Worm (Caenorhabditis elegans) whole organism, L2 larva: ENCODE data around the gene C03H5.5.

ENCODE experiments used
- C34F6.9 ChIP-seq: fragments of 150-350 bp; optimal IDR thresholded peaks from 2 replicates; lab custom pipeline; 2014; ENCODE audit warnings: missing biosample characterization, missing genetic modification characterization
- F13H6.1 ChIP-seq: sonication (generic microtip); optimal IDR thresholded peaks from 2 replicates; lab custom pipeline; 2016; ENCODE audit warnings: missing genetic modification characterization, missing compliant biosample characterization
- R02D3.7 ChIP-seq: fragments of 150-350 bp; optimal IDR thresholded peaks from 2 replicates; lab custom pipeline; 2014; ENCODE audit warnings: missing biosample characterization, missing genetic modification characterization
- Y55F3AM.14 ChIP-seq: fragments of 200-800 bp; sonication (Bioruptor generic); optimal IDR thresholded peaks from 2 replicates; lab custom pipeline; 2018; ENCODE audit warnings: mild to moderate bottlenecking, missing genetic modification characterization, missing compliant biosample characterization
- ZK546.5 ChIP-seq: sonication (generic microtip); optimal IDR thresholded peaks from 2 replicates; lab custom pipeline; 2017; ENCODE audit warnings: missing biosample characterization, missing genetic modification characterization
- alr-1 ChIP-seq: fragments of 150-350 bp; optimal IDR thresholded peaks from 2 replicates; lab custom pipeline; 2014; ENCODE audit warnings: missing biosample characterization, missing genetic modification characterization
- ama-1 ChIP-seq: fragments of 150-350 bp; optimal IDR thresholded peaks from 2 replicates; lab custom pipeline; 2018; ENCODE audit warnings: inconsistent platforms
- blmp-1 ChIP-seq: sonication (generic microtip); optimal IDR thresholded peaks from 2 replicates; lab custom pipeline; 2017; ENCODE audit warnings: missing genetic modification characterization, mild to moderate bottlenecking, missing compliant biosample characterization, antibody characterized with exemption, moderate library complexity; ENCODE audit not compliant: insufficient read depth
- ceh-16 ChIP-seq: fragments of 150-350 bp; optimal IDR thresholded peaks from 2 replicates; lab custom pipeline; 2014; ENCODE audit warnings: missing biosample characterization, missing genetic modification characterization
- ceh-82 ChIP-seq: fragments of 150-350 bp; optimal IDR thresholded peaks from 2 replicates; lab custom pipeline; 2014; ENCODE audit warnings: missing biosample characterization, missing genetic modification characterization
- crh-2 ChIP-seq: sonication (generic microtip); optimal IDR thresholded peaks from 2 replicates; lab custom pipeline; 2017; ENCODE audit warnings: missing biosample characterization, missing genetic modification characterization
- dmd-4 ChIP-seq: sonication (generic microtip); optimal IDR thresholded peaks from 2 replicates; lab custom pipeline; 2017; ENCODE audit warnings: missing biosample characterization, missing genetic modification characterization
- egl-27 ChIP-seq: sonication (generic microtip); optimal IDR thresholded peaks from 3 replicates; lab custom pipeline; 2017; ENCODE audit warnings: missing biosample characterization, missing genetic modification reagents, missing genetic modification characterization
- elt-1 ChIP-seq: fragments of 150-350 bp; optimal IDR thresholded peaks from 2 replicates; lab custom pipeline; 2014; ENCODE audit warnings: missing biosample characterization, missing genetic modification characterization
- fos-1 ChIP-seq: fragments of 150-350 bp; optimal IDR thresholded peaks from 2 replicates; lab custom pipeline; 2014; ENCODE audit warnings: missing biosample characterization, missing genetic modification characterization
- gmeb-1 ChIP-seq: fragments of 150-350 bp; optimal IDR thresholded peaks from 2 replicates; lab custom pipeline; 2014; ENCODE audit warnings: missing biosample characterization, missing genetic modification characterization
- lin-11 ChIP-seq: fragments of 150-350 bp; sonication (generic microtip); optimal IDR thresholded peaks from 2 replicates; lab custom pipeline; 2014; ENCODE audit warnings: missing biosample characterization, missing genetic modification characterization, inconsistent platforms, mixed read lengths
- lin-13 ChIP-seq: fragments of 150-350 bp; optimal IDR thresholded peaks from 2 replicates; lab custom pipeline; 2014; ENCODE audit warnings: missing biosample characterization, missing genetic modification reagents, missing genetic modification characterization
- lsy-2 ChIP-seq, 2 experiments: fragments of 150-350 bp in 1 of 2; sonication (generic microtip) in 1 of 2; optimal IDR thresholded peaks; 2 replicates each; lab custom pipeline; 2014 to 2017; ENCODE audit warnings: missing biosample characterization in 2 of 2, missing genetic modification characterization in 2 of 2
- mab-5 ChIP-seq: fragments of 150-350 bp; optimal IDR thresholded peaks from 2 replicates; lab custom pipeline; 2014; ENCODE audit warnings: missing biosample characterization, missing genetic modification characterization
- mbf-1 ChIP-seq: sonication (generic microtip); optimal IDR thresholded peaks from 2 replicates; lab custom pipeline; 2017; ENCODE audit warnings: missing biosample characterization, missing genetic modification characterization
- mdl-1 ChIP-seq, 2 experiments: fragments of 150-350 bp in 1 of 2; sonication (generic microtip) in 1 of 2; optimal IDR thresholded peaks; 2 replicates each; lab custom pipeline; 2017; ENCODE audit warnings: missing biosample characterization in 2 of 2, missing genetic modification characterization in 2 of 2
- nhr-10 ChIP-seq: sonication (generic microtip); optimal IDR thresholded peaks from 2 replicates; lab custom pipeline; 2017; ENCODE audit warnings: missing biosample characterization, missing genetic modification characterization
- nhr-11 ChIP-seq: fragments of 150-350 bp; optimal IDR thresholded peaks from 2 replicates; lab custom pipeline; 2014; ENCODE audit warnings: missing biosample characterization, missing genetic modification characterization
- nhr-12 ChIP-seq: fragments of 150-350 bp; optimal IDR thresholded peaks from 2 replicates; lab custom pipeline; 2014; ENCODE audit warnings: missing biosample characterization, missing genetic modification characterization
- nhr-129 ChIP-seq: fragments of 150-350 bp; optimal IDR thresholded peaks from 2 replicates; lab custom pipeline; 2014; ENCODE audit warnings: missing biosample characterization, missing genetic modification characterization
- nhr-21 ChIP-seq: fragments of 150-350 bp; optimal IDR thresholded peaks from 2 replicates; lab custom pipeline; 2014; ENCODE audit warnings: missing biosample characterization, missing genetic modification characterization
- nhr-237 ChIP-seq: fragments of 150-350 bp; optimal IDR thresholded peaks from 2 replicates; lab custom pipeline; 2014; ENCODE audit warnings: missing biosample characterization, missing genetic modification characterization
- nhr-25 ChIP-seq: fragments of 150-350 bp; sonication (generic microtip); optimal IDR thresholded peaks from 3 replicates; lab custom pipeline; 2014; ENCODE audit warnings: missing biosample characterization, missing genetic modification characterization
- nhr-6 ChIP-seq: fragments of 150-350 bp; optimal IDR thresholded peaks from 2 replicates; lab custom pipeline; 2014; ENCODE audit warnings: missing biosample characterization, missing genetic modification characterization
- peb-1 ChIP-seq: fragments of 150-350 bp; optimal IDR thresholded peaks from 2 replicates; lab custom pipeline; 2014; ENCODE audit warnings: missing biosample characterization, missing genetic modification characterization
- sem-4 ChIP-seq: fragments of 150-350 bp; optimal IDR thresholded peaks from 2 replicates; lab custom pipeline; 2014; ENCODE audit warnings: missing biosample characterization, missing genetic modification reagents, missing genetic modification characterization
- sma-3 ChIP-seq: sonication (generic microtip); optimal IDR thresholded peaks from 2 replicates; lab custom pipeline; 2016; ENCODE audit warnings: missing genetic modification reagents, missing genetic modification characterization, missing compliant biosample characterization
- sma-9 ChIP-seq, 2 experiments: fragments of 150-350 bp in 1 of 2; sonication (generic microtip) in 1 of 2; optimal IDR thresholded peaks; 2 replicates each; lab custom pipeline; 2014 to 2016; ENCODE audit warnings: missing genetic modification characterization in 2 of 2, mild to moderate bottlenecking in 1 of 2, missing biosample characterization in 1 of 2, missing compliant biosample characterization in 1 of 2, missing genetic modification reagents in 1 of 2, moderate library complexity in 1 of 2
- snpc-4 ChIP-seq: fragments of 150-350 bp; optimal IDR thresholded peaks from 2 replicates; lab custom pipeline; 2014; ENCODE audit warnings: missing biosample characterization, missing genetic modification characterization
- unc-55 ChIP-seq: fragments of 150-350 bp; sonication (generic microtip); optimal IDR thresholded peaks from 3 replicates; lab custom pipeline; 2014; ENCODE audit warnings: missing biosample characterization, missing genetic modification reagents, missing genetic modification characterization
- unc-62 ChIP-seq: fragments of 150-350 bp; optimal IDR thresholded peaks from 2 replicates; lab custom pipeline; 2014; ENCODE audit warnings: missing biosample characterization, missing genetic modification reagents, missing genetic modification characterization
- zag-1 ChIP-seq: fragments of 150-350 bp; optimal IDR thresholded peaks from 2 replicates; lab custom pipeline; 2014; ENCODE audit warnings: missing biosample characterization, missing genetic modification characterization
- ztf-11 ChIP-seq: sonication (generic microtip); optimal IDR thresholded peaks from 2 replicates; lab custom pipeline; 2017; ENCODE audit warnings: missing biosample characterization, missing genetic modification characterization
- ztf-4 ChIP-seq: fragments of 150-350 bp; optimal IDR thresholded peaks from 2 replicates; lab custom pipeline; 2014; ENCODE audit warnings: missing biosample characterization, missing genetic modification characterization

Gene C03H5.5

DNA sequence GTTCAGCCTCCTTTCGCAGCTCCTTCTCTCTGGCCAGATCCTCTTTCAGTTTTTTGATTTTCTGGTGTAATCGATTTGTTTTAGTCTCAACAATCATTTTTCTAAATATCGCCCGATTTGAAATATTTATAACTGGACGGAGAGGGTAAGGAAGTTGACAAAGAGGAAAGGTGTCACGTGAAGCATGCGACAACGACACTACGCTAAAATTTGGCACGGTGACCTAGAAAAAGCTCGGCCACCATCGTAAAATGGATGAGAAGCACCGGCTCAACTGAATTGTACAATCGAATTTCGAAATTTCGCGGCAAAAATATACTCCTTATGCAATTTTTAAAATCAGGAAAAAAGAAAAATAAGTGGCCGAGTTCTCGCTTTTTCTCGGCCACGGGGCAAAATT is at the start of gene C03H5.5:
Gene C03H5.5 (minus strand): TSS at position 101 of the 400 bp plus-strand sequence.
- TF ChIP-seq ztf-4 (tag; lab: Kevin White, UChicago) (no peak), unc-55 (no peak), ceh-16 (tag; lab: Kevin White, UChicago) (no peak)

DNA sequence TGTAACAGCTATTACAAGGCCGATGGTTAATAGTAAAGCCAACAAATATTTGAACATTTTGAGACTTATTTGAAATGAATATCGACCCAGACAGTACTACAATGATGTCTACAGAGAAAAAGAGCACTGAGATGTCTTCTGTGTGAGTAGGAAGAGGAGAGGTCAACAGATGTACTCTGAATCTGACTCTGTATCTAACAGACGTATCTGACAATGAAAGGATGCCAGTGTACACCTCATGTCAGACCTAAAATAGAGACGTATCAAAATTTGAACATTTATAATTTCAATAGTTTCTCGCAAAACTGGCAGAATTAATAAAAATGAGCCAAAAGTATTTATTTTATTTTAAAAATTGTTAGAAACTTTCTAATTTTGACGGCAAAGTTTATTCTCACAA is 37.9 kb upstream of the C03H5.5 start, which contains the start of gene C24H12.8:
Gene C24H12.8 (minus strand): TSS at position 101 of the 400 bp plus-strand sequence.
- TF ChIP-seq gmeb-1 (tag; lab: Kevin White, UChicago) (no peak), peb-1 (no peak), mdl-1 (tag; optimal IDR thresholded peaks at IDR 0.05; lab: Kevin White, UChicago) (no peak), lin-11 (tag; lab: Kevin White, UChicago) (no peak), blmp-1 (tag; lab: Kevin White, UChicago) (no peak), unc-62 (GFP tag; lab: Kevin White, UChicago) (no peak)

- no peak for TF ChIP-seq unc-62 (GFP tag; lab: Kevin White, UChicago)
- TF ChIP-seq ztf-4 (tag; lab: Kevin White, UChicago): no peak
- no peak for TF ChIP-seq nhr-237 (tag; lab: Kevin White, UChicago)
- TF ChIP-seq nhr-21: no peak
- no peak for TF ChIP-seq lin-13 (GFP tag; lab: Kevin White, UChicago)
- no peak for TF ChIP-seq fos-1 (tag; lab: Kevin White, UChicago)
- no peak for TF ChIP-seq nhr-10 (tag; lab: Kevin White, UChicago)
- TF ChIP-seq F13H6.1: no peak
- TF ChIP-seq mbf-1: no peak
- TF ChIP-seq nhr-129: no peak
- no peak for TF ChIP-seq sem-4 (tag; lab: Kevin White, UChicago)
- TF ChIP-seq ama-1 (lab: Kevin White, UChicago): no peak
- no peak for TF ChIP-seq elt-1 (tag; lab: Kevin White, UChicago)
- TF ChIP-seq gmeb-1 (tag; lab: Kevin White, UChicago): no peak
- no peak for TF ChIP-seq ztf-11 (tag; lab: Kevin White, UChicago)
- TF ChIP-seq, all 48 proteins: peak for 0
Observed at ce11 chrII:418782-419181, 33.6 kb upstream of the C03H5.5 start, which contains the start of gene C24H12.6. Gene C24H12.6 (minus strand): TSS chrII:418882.

ce11 chrII:410832-411231 is 25.7 kb upstream of the C03H5.5 start, which contains the start of the genes dnsn-1 and C24H12.4:
Gene dnsn-1 (minus strand): TSS chrII:410932.
Gene C24H12.4 (plus strand): TSS chrII:411222.
- TF ChIP-seq ztf-11 (tag; lab: Kevin White, UChicago) (no peak), nhr-11 (tag; lab: Kevin White, UChicago) (no peak), snpc-4 (tag; lab: Kevin White, UChicago) (peak; percentile 70), egl-27 (peak; percentile 86), nhr-237 (tag; lab: Kevin White, UChicago) (peak; percentile 59), ztf-4 (tag; lab: Kevin White, UChicago) (peak; percentile 82), lsy-2 (tag; optimal IDR thresholded peaks at IDR 0.05; lab: Kevin White, UChicago) (peak; percentile 91 to 96), nhr-129 (peak; percentile 64), fos-1 (tag; lab: Kevin White, UChicago) (peak; percentile 68), crh-2 (tag; lab: Kevin White, UChicago) (peak; percentile 97), ama-1 (lab: Kevin White, UChicago) (no peak), blmp-1 (tag; lab: Kevin White, UChicago) (peak; percentile 12), mbf-1 (no peak), lin-13 (GFP tag; lab: Kevin White, UChicago) (peak; percentile 95), dmd-4 (tag; lab: Kevin White, UChicago) (peak; percentile 64), ceh-82 (peak; percentile 53), Y55F3AM.14 (GFP tag; lab: Kevin White, UChicago) (no peak), peb-1 (no peak), nhr-21 (peak; percentile 95), C34F6.9 (tag; lab: Kevin White, UChicago) (peak; percentile 94), nhr-25 (tag; lab: Kevin White, UChicago) (peak; percentile 93), nhr-6 (peak; percentile 88), nhr-10 (tag; lab: Kevin White, UChicago) (peak; percentile 78), ZK546.5 (tag; lab: Kevin White, UChicago) (peak; percentile 55), ceh-16 (tag; lab: Kevin White, UChicago) (peak; percentile 66), F13H6.1 (peak; percentile 92), zag-1 (tag; lab: Kevin White, UChicago) (peak; percentile 46), mdl-1 (tag; optimal IDR thresholded peaks at IDR 0.05; lab: Kevin White, UChicago) (peak in 1 of 2 experiments; percentile 47), unc-55 (peak; percentile 98), gmeb-1 (tag; lab: Kevin White, UChicago) (peak; percentile 98), lin-11 (tag; lab: Kevin White, UChicago) (peak; percentile 96), alr-1 (tag; lab: Kevin White, UChicago) (no peak), nhr-12 (tag; lab: Kevin White, UChicago) (no peak), sem-4 (tag; lab: Kevin White, UChicago) (peak; percentile 90), sma-9 (GFP tag; optimal IDR thresholded peaks at IDR 0.05; lab: Kevin White, UChicago) (peak; percentile 95), sma-9 (tag; optimal IDR thresholded peaks at IDR 0.05; lab: Kevin White, UChicago) (no peak), sma-3 (GFP tag; lab: Kevin White, UChicago) (peak; percentile 96), R02D3.7 (peak; percentile 61), mab-5 (tag; lab: Kevin White, UChicago) (peak; percentile 88)
